Worm (Caenorhabditis elegans): ENCODE measurements around the gene srz-38.

srz-38 gene

ce11 chrIV:16370592-16370991 lies 35.5 kb downstream of the srz-38 start:
- TF ChIP-seq dpff-1 (tag; optimal IDR thresholded peaks at IDR 0.05) (no peak), snpc-1.3 (tag; optimal IDR thresholded peaks at IDR 0.05; ENCODE audit: insufficient read depth) (no peak), mxl-1 (tag; optimal IDR thresholded peaks at IDR 0.05) (no peak), ceh-58 (GFP tag; IDR thresholded peaks at IDR 0.05) (no peak), akir-1 (GFP tag; optimal IDR thresholded peaks at IDR 0.05) (no peak)

- no peak for TF ChIP-seq athp-1 (tag; optimal IDR thresholded peaks at IDR 0.05)
- TF ChIP-seq snpc-4 (GFP tag; optimal IDR thresholded peaks at IDR 0.05), result no peak
- TF ChIP-seq snpc-4 (tag; optimal IDR thresholded peaks at IDR 0.05), result peak in 1 of 4 experiments; percentile 22
- no peak for TF ChIP-seq hrde-1 (tag; optimal IDR thresholded peaks at IDR 0.05; ENCODE audit: borderline replicate concordance)
- peak; percentile 55; the same call in 1 of the 2 replicates for TF ChIP-seq attf-6 (GFP tag; IDR thresholded peaks at IDR 0.05)
Observed at ce11 chrIV:16377942-16378341, 42.8 kb downstream of the srz-38 start.

ce11 chrIV:16380278-16380677 lies 45.1 kb downstream of the srz-38 start:
- TF ChIP-seq zim-3 (tag; optimal IDR thresholded peaks at IDR 0.05) (no peak), Y95B8A.8 (GFP tag; IDR thresholded peaks at IDR 0.05) (no peak), chd-7 (tag; optimal IDR thresholded peaks at IDR 0.05) (no peak), hmg-1.2 (GFP tag; IDR thresholded peaks at IDR 0.05) (no peak), aptf-3 (GFP tag; IDR thresholded peaks at IDR 0.05) (no peak), snpc-3.4 (tag; optimal IDR thresholded peaks at IDR 0.05) (no peak), bed-2 (GFP tag; IDR thresholded peaks at IDR 0.05) (no peak), lin-35 (GFP tag; optimal IDR thresholded peaks at IDR 0.05) (no peak), F33H1.4 (GFP tag; IDR thresholded peaks at IDR 0.05) (no peak), egl-44 (GFP tag; IDR thresholded peaks at IDR 0.05) (no peak), ztf-28 (GFP tag; IDR thresholded peaks at IDR 0.05) (no peak), T07F8.4 (tag; optimal IDR thresholded peaks at IDR 0.05) (no peak), F10E7.11 (tag; optimal IDR thresholded peaks at IDR 0.05) (no peak), ama-1 (optimal IDR thresholded peaks at IDR 0.05) (no peak), ama-1 (GFP tag; optimal IDR thresholded peaks at IDR 0.05) (no peak), ztf-26 (tag; optimal IDR thresholded peaks at IDR 0.05) (no peak), tlf-1 (GFP tag; optimal IDR thresholded peaks at IDR 0.05) (no peak), Y53F4B.3 (GFP tag; IDR thresholded peaks at IDR 0.05) (no peak), madf-3 (GFP tag; IDR thresholded peaks at IDR 0.05) (no peak), tbp1 (GFP tag; optimal IDR thresholded peaks at IDR 0.05) (no peak), him-1 (tag; optimal IDR thresholded peaks at IDR 0.05) (no peak)

- TF ChIP-seq fkh-3 (tag; optimal IDR thresholded peaks at IDR 0.05) (no peak), lin-35 (GFP tag; optimal IDR thresholded peaks at IDR 0.05) (no peak), ztf-25 (GFP tag; IDR thresholded peaks at IDR 0.05) (no peak), snpc-4 (GFP tag; optimal IDR thresholded peaks at IDR 0.05) (no peak), snpc-4 (tag; optimal IDR thresholded peaks at IDR 0.05) (peak in 3 of 4 experiments; percentile 1 to 63 (median 11))
Observed at ce11 chrIV:16380937-16381336, 45.8 kb downstream of the srz-38 start.

ce11 chrIV:16381933-16382591 lies 46.9 kb downstream of the srz-38 start, which contains the start of gene Y7A9D.1:
Y7A9D.1 (minus strand) TSS chrIV:16382215.
- TF ChIP-seq mxl-1 (tag; optimal IDR thresholded peaks at IDR 0.05) (no peak), sptf-2 (GFP tag; optimal IDR thresholded peaks at IDR 0.05) (no peak), D2030.7 (GFP tag; IDR thresholded peaks at IDR 0.05) (peak; percentile 86), B0035.1 (tag; optimal IDR thresholded peaks at IDR 0.05) (no peak), egrh-3 (GFP tag; IDR thresholded peaks at IDR 0.05) (peak; percentile 36), sdz-38 (tag; optimal IDR thresholded peaks at IDR 0.05) (no peak), T26A5.8 (tag; optimal IDR thresholded peaks at IDR 0.05) (no peak), him-1 (tag; optimal IDR thresholded peaks at IDR 0.05) (peak; percentile 44), bed-2 (GFP tag; IDR thresholded peaks at IDR 0.05) (no peak), ccch-3 (GFP tag; optimal IDR thresholded peaks at IDR 0.05) (no peak), let-607 (tag; optimal IDR thresholded peaks at IDR 0.05) (peak in 1 of 2 experiments; percentile 19), F57A8.1 (GFP tag; optimal IDR thresholded peaks at IDR 0.05) (no peak), nfya-2 (GFP tag; IDR thresholded peaks at IDR 0.05) (no peak)
